Worm (Caenorhabditis elegans): ENCODE data around the gene lbp-4.

Gene lbp-4

ce11 chrV:7854603-7855002, 34.2 kb downstream of the lbp-4 start, which contains the start of the genes C37C3.9 and C37C3.18 (continued):
- TF ChIP-seq che-1 (tag; optimal IDR thresholded peaks at IDR 0.05), result no peak
- TF ChIP-seq pat-9 (tag; optimal IDR thresholded peaks at IDR 0.05), result no peak
- TF ChIP-seq ets-4 (tag; optimal IDR thresholded peaks at IDR 0.05), result no peak
- no peak for TF ChIP-seq pax-1 (tag; optimal IDR thresholded peaks at IDR 0.05)
- TF ChIP-seq elt-2 (tag; optimal IDR thresholded peaks at IDR 0.05), result no peak
- TF ChIP-seq unc-55 (GFP tag; optimal IDR thresholded peaks at IDR 0.05), result peak; percentile 73
- TF ChIP-seq fax-1 (tag; optimal IDR thresholded peaks at IDR 0.05), result no peak
- TF ChIP-seq ceh-31 (tag; optimal IDR thresholded peaks at IDR 0.05), result peak; percentile 42
- TF ChIP-seq madf-2 (tag; optimal IDR thresholded peaks at IDR 0.05), result no peak
- no peak for TF ChIP-seq pha-4 (tag; optimal IDR thresholded peaks at IDR 0.05)
- TF ChIP-seq pha-2 (tag; optimal IDR thresholded peaks at IDR 0.05), result no peak
- TF ChIP-seq nfya-1 (tag; optimal IDR thresholded peaks at IDR 0.05), result peak; percentile 63
- TF ChIP-seq ahr-1 (tag; optimal IDR thresholded peaks at IDR 0.05), result no peak
- TF ChIP-seq dmd-4 (tag; optimal IDR thresholded peaks at IDR 0.05; ENCODE audit: borderline replicate concordance), result no peak
- no peak for TF ChIP-seq lim-6 (tag; optimal IDR thresholded peaks at IDR 0.05)
- no peak for TF ChIP-seq unc-86 (tag; optimal IDR thresholded peaks at IDR 0.05)

ce11 chrV:7855382-7855994, 35.1 kb downstream of the lbp-4 start, which contains the start of gene C37C3.2:
Gene C37C3.2, plus strand, starts transcription at chrV:7855944.
- TF ChIP-seq odd-2 (tag; optimal IDR thresholded peaks at IDR 0.05), result no peak
- TF ChIP-seq hlh-30 (tag; optimal IDR thresholded peaks at IDR 0.05; ENCODE audit: insufficient read depth), result no peak
- no peak for TF ChIP-seq pax-1 (tag; optimal IDR thresholded peaks at IDR 0.05)
- TF ChIP-seq sox-2 (GFP tag; IDR thresholded peaks at IDR 0.05), result no peak
- TF ChIP-seq ceh-34 (tag; optimal IDR thresholded peaks at IDR 0.05), result no peak
- TF ChIP-seq sox-4 (tag; optimal IDR thresholded peaks at IDR 0.05), result no peak
- TF ChIP-seq pag-3 (tag; optimal IDR thresholded peaks at IDR 0.05; ENCODE audit: borderline replicate concordance), result no peak
- no peak for TF ChIP-seq ceh-2 (tag; optimal IDR thresholded peaks at IDR 0.05)
- no peak for TF ChIP-seq che-1 (tag; optimal IDR thresholded peaks at IDR 0.05)
- TF ChIP-seq C38D4.7 (GFP tag; optimal IDR thresholded peaks at IDR 0.05), result no peak
- TF ChIP-seq elt-2 (tag; optimal IDR thresholded peaks at IDR 0.05), result no peak
- no peak for TF ChIP-seq dve-1 (tag; optimal IDR thresholded peaks at IDR 0.05)

- TF ChIP-seq ceh-14 (tag; optimal IDR thresholded peaks at IDR 0.05) (no peak), unc-55 (GFP tag; optimal IDR thresholded peaks at IDR 0.05) (no peak), sox-4 (tag; optimal IDR thresholded peaks at IDR 0.05) (no peak), ets-4 (tag; optimal IDR thresholded peaks at IDR 0.05) (no peak), C08G9.2 (tag; optimal IDR thresholded peaks at IDR 0.05) (no peak), ama-1 (optimal IDR thresholded peaks at IDR 0.05) (no peak), gmeb-2 (tag; optimal IDR thresholded peaks at IDR 0.05) (no peak), K09A11.1 (tag; optimal IDR thresholded peaks at IDR 0.05; ENCODE audit: insufficient read depth) (no peak), elt-4 (tag; optimal IDR thresholded peaks at IDR 0.05) (no peak), sdc-2 (tag; optimal IDR thresholded peaks at IDR 0.05) (no peak), ceh-45 (GFP tag; IDR thresholded peaks at IDR 0.05) (no peak), ceh-2 (tag; optimal IDR thresholded peaks at IDR 0.05) (no peak)
Observed at ce11 chrV:7856641-7857040, 36.3 kb downstream of the lbp-4 start.

ce11 chrV:7857931-7858330, 37.6 kb downstream of the lbp-4 start, which contains the start of gene C37C3.1:
Gene C37C3.1, plus strand, starts transcription at chrV:7857963.
- TF ChIP-seq pax-1 (tag; optimal IDR thresholded peaks at IDR 0.05) (no peak), hlh-30 (tag; optimal IDR thresholded peaks at IDR 0.05; ENCODE audit: insufficient read depth) (no peak), sox-2 (GFP tag; IDR thresholded peaks at IDR 0.05) (no peak), K02D7.2 (tag; optimal IDR thresholded peaks at IDR 0.05) (no peak), ceh-2 (tag; optimal IDR thresholded peaks at IDR 0.05) (no peak), rnt-1 (tag; optimal IDR thresholded peaks at IDR 0.05) (no peak), fkh-6 (tag; optimal IDR thresholded peaks at IDR 0.05) (no peak), K09A11.1 (tag; optimal IDR thresholded peaks at IDR 0.05; ENCODE audit: insufficient read depth) (no peak), nhr-11 (tag; optimal IDR thresholded peaks at IDR 0.05) (no peak), unc-55 (GFP tag; optimal IDR thresholded peaks at IDR 0.05) (no peak), ceh-34 (tag; optimal IDR thresholded peaks at IDR 0.05) (no peak), npax-4 (tag; optimal IDR thresholded peaks at IDR 0.05) (no peak), Y22D7AL.16 (tag; optimal IDR thresholded peaks at IDR 0.05) (no peak), hlh-6 (tag; optimal IDR thresholded peaks at IDR 0.05) (no peak), che-1 (tag; optimal IDR thresholded peaks at IDR 0.05) (no peak), ceh-45 (GFP tag; IDR thresholded peaks at IDR 0.05) (no peak)

Measured in whole organism, late embryonic.